Fruit fly (Drosophila melanogaster) whole organism, prepupa: ENCODE measurements around the gene futsch.

Experiments used
- CG10631 ChIP-seq: fragments of 200-800 bp; sonication (Bioruptor generic); optimal IDR thresholded peaks from 2 replicates; lab custom pipeline; 2016; ENCODE audit warnings: missing biosample characterization, missing genetic modification characterization
- CG15336 ChIP-seq: fragments of 200-800 bp; sonication (Bioruptor generic); IDR thresholded peaks from 2 replicates; pipeline ENCODE4 v1.3.6; 2022; ENCODE audit warnings: missing biosample characterization, missing genetic modification characterization
- CG6792 ChIP-seq: fragments of 200-800 bp; sonication (Bioruptor generic); optimal IDR thresholded peaks from 3 replicates; lab custom pipeline; 2016; ENCODE audit warnings: missing biosample characterization, missing genetic modification characterization
- CG6808 ChIP-seq: fragments of 200-800 bp; sonication (Bioruptor generic); optimal IDR thresholded peaks from 3 replicates; lab custom pipeline; 2017; ENCODE audit warnings: missing biosample characterization, missing genetic modification characterization, mild to moderate bottlenecking, moderate library complexity, missing genetic modification reagents
- CG6854 ChIP-seq: fragments of 200-800 bp; sonication (Bioruptor generic); optimal IDR thresholded peaks from 2 replicates; lab custom pipeline; 2017; ENCODE audit warnings: missing biosample characterization, mild to moderate bottlenecking, missing genetic modification characterization
- Met ChIP-seq: fragments of 200-800 bp; sonication (Bioruptor generic); optimal IDR thresholded peaks from 3 replicates; lab custom pipeline; 2016; ENCODE audit warnings: missing biosample characterization, missing genetic modification characterization
- OdsH ChIP-seq: fragments of 200-800 bp; sonication (Bioruptor generic); optimal IDR thresholded peaks from 3 replicates; lab custom pipeline; 2016; ENCODE audit warnings: missing biosample characterization, missing genetic modification characterization
- dac ChIP-seq: fragments of 200-800 bp; sonication (Bioruptor generic); optimal IDR thresholded peaks from 2 replicates; lab custom pipeline; 2017; ENCODE audit warnings: missing biosample characterization, mild to moderate bottlenecking, missing genetic modification characterization
- fkh ChIP-seq: fragments of 200-800 bp; sonication (Bioruptor generic); optimal IDR thresholded peaks from 3 replicates; lab custom pipeline; 2017; ENCODE audit warnings: missing biosample characterization, mild to moderate bottlenecking, missing genetic modification characterization, moderate library complexity
- ss ChIP-seq, 2 experiments: fragments of 200-800 bp; sonication (Bioruptor generic); optimal IDR thresholded peaks; 2 replicates in 1 of 2; 3 replicates in 1 of 2; lab custom pipeline; 2017 to 2018; ENCODE audit warnings: mild to moderate bottlenecking in 2 of 2, missing biosample characterization in 2 of 2, missing genetic modification characterization in 2 of 2, moderate library complexity in 1 of 2

- TF ChIP-seq Met (GFP tag; lab: Kevin White, UChicago) (no peak), ss (GFP tag; optimal IDR thresholded peaks at IDR 0.05; lab: Kevin White, UChicago) (no peak), CG6792 (GFP tag; lab: Kevin White, UChicago) (no peak), CG15336 (GFP tag; lab: Robert Waterston, UW) (no peak), dac (no peak), OdsH (no peak), CG6808 (no peak), CG10631 (GFP tag; lab: Kevin White, UChicago) (no peak), CG6854 (GFP tag; lab: Kevin White, UChicago) (no peak), fkh (GFP tag; lab: Kevin White, UChicago) (no peak)
Measured at dm6 chrX:1464033-1464432, 55.2 kb downstream of the futsch start, which contains the start of gene Ns3.
